Worm (Caenorhabditis elegans) whole organism, mixed stage, embryonic: Measurements from ENCODE around the gene tbb-6.

Source experiments
- M03D4.4 ChIP-seq: sonication (generic microtip); optimal IDR thresholded peaks from 2 replicates; lab custom pipeline; 2017; ENCODE audit warnings: mild to moderate bottlenecking, missing genetic modification characterization, missing compliant biosample characterization
- blmp-1 ChIP-seq: fragments of 150-350 bp; optimal IDR thresholded peaks from 2 replicates; lab custom pipeline; 2014; ENCODE audit warnings: missing biosample characterization, missing genetic modification characterization
- ceh-39 ChIP-seq: fragments of 150-350 bp; optimal IDR thresholded peaks from 2 replicates; lab custom pipeline; 2014; ENCODE audit warnings: missing biosample characterization, missing genetic modification characterization
- ceh-83 ChIP-seq: fragments of 200-800 bp; sonication (Bioruptor generic); optimal IDR thresholded peaks from 2 replicates; lab custom pipeline; 2018; ENCODE audit warnings: mild to moderate bottlenecking, missing genetic modification characterization, missing compliant biosample characterization
- ces-1 ChIP-seq: fragments of 150-350 bp; optimal IDR thresholded peaks from 2 replicates; lab custom pipeline; 2014; ENCODE audit warnings: missing biosample characterization, missing genetic modification reagents, missing genetic modification characterization
- cnd-1 ChIP-seq: fragments of 200-800 bp; sonication (Bioruptor generic); optimal IDR thresholded peaks from 2 replicates; lab custom pipeline; 2018; ENCODE audit warnings: mild to moderate bottlenecking, missing genetic modification characterization, missing compliant biosample characterization
- drap-1 ChIP-seq: fragments of 200-800 bp; sonication (Bioruptor generic); optimal IDR thresholded peaks from 3 replicates; lab custom pipeline; 2018; ENCODE audit warnings: mild to moderate bottlenecking, missing genetic modification characterization, missing compliant biosample characterization
- elt-1 ChIP-seq: sonication (generic microtip); optimal IDR thresholded peaks from 2 replicates; lab custom pipeline; 2017; ENCODE audit warnings: missing genetic modification characterization, mild to moderate bottlenecking, missing compliant biosample characterization, antibody characterized with exemption, moderate library complexity, borderline replicate concordance; ENCODE audit not compliant: insufficient read depth
- flh-1 ChIP-seq: fragments of 200-800 bp; sonication (Bioruptor generic); optimal IDR thresholded peaks from 2 replicates; lab custom pipeline; 2018; ENCODE audit warnings: mild to moderate bottlenecking, missing genetic modification characterization, moderate library complexity, missing compliant biosample characterization
- ham-2 ChIP-seq: fragments of 200-800 bp; sonication (Bioruptor generic); optimal IDR thresholded peaks from 2 replicates; lab custom pipeline; 2018; ENCODE audit warnings: mild to moderate bottlenecking, missing genetic modification characterization, missing compliant biosample characterization
- hlh-1 ChIP-seq: fragments of 150-350 bp; optimal IDR thresholded peaks from 2 replicates; lab custom pipeline; 2014; ENCODE audit warnings: missing biosample characterization, missing genetic modification reagents, missing genetic modification characterization
- mab-5 ChIP-seq: fragments of 150-350 bp; optimal IDR thresholded peaks from 2 replicates; lab custom pipeline; 2014; ENCODE audit warnings: missing biosample characterization, missing genetic modification characterization
- mls-2 ChIP-seq: sonication (generic microtip); optimal IDR thresholded peaks from 2 replicates; lab custom pipeline; 2016; ENCODE audit warnings: mild to moderate bottlenecking, missing genetic modification characterization, moderate library complexity, missing compliant biosample characterization
- nhr-12 ChIP-seq: fragments of 150-350 bp; optimal IDR thresholded peaks from 2 replicates; lab custom pipeline; 2014; ENCODE audit warnings: missing biosample characterization, missing genetic modification characterization
- nhr-2 ChIP-seq: fragments of 150-350 bp; optimal IDR thresholded peaks from 2 replicates; lab custom pipeline; 2014; ENCODE audit warnings: missing biosample characterization, missing genetic modification characterization
- nhr-237 ChIP-seq: fragments of 150-350 bp; optimal IDR thresholded peaks from 2 replicates; lab custom pipeline; 2014; ENCODE audit warnings: missing biosample characterization, missing genetic modification characterization
- nhr-28 ChIP-seq: fragments of 150-350 bp; optimal IDR thresholded peaks from 2 replicates; lab custom pipeline; 2014; ENCODE audit warnings: missing biosample characterization, missing genetic modification characterization
- pha-4 ChIP-seq: fragments of 150-350 bp; optimal IDR thresholded peaks from 2 replicates; lab custom pipeline; 2018; ENCODE audit warnings: missing biosample characterization, missing genetic modification reagents, missing genetic modification characterization
- sptf-1 ChIP-seq: sonication (generic microtip); optimal IDR thresholded peaks from 2 replicates; lab custom pipeline; 2017; ENCODE audit warnings: mild to moderate bottlenecking, missing genetic modification characterization, moderate library complexity, missing compliant biosample characterization
- unc-120 ChIP-seq: sonication (generic microtip); optimal IDR thresholded peaks from 2 replicates; lab custom pipeline; 2017; ENCODE audit warnings: missing genetic modification characterization, missing compliant biosample characterization; ENCODE audit not compliant: poor library complexity, severe bottlenecking
- unc-39 ChIP-seq: fragments of 150-350 bp; optimal IDR thresholded peaks from 2 replicates; lab custom pipeline; 2014; ENCODE audit warnings: missing biosample characterization, missing genetic modification characterization
- unc-62 ChIP-seq: fragments of 150-350 bp; optimal IDR thresholded peaks from 2 replicates; lab custom pipeline; 2014; ENCODE audit warnings: missing biosample characterization, missing genetic modification reagents, missing genetic modification characterization
- zip-8 ChIP-seq: fragments of 150-350 bp; optimal IDR thresholded peaks from 2 replicates; lab custom pipeline; 2014; ENCODE audit warnings: missing biosample characterization, missing genetic modification characterization

tbb-6 gene

ce11 chrV:12305677-12306076 is 44.3 kb downstream of the tbb-6 start:
- TF ChIP-seq mls-2 (tag; lab: Kevin White, UChicago) (no peak), nhr-28 (tag; lab: Kevin White, UChicago) (no peak), unc-39 (no peak), drap-1 (GFP tag; lab: Kevin White, UChicago) (no peak), unc-120 (tag; lab: Kevin White, UChicago) (no peak), zip-8 (tag; lab: Kevin White, UChicago) (no peak), mab-5 (tag; lab: Kevin White, UChicago) (no peak), cnd-1 (tag; lab: Kevin White, UChicago) (no peak), unc-62 (GFP tag; lab: Kevin White, UChicago) (no peak), ces-1 (no peak), nhr-2 (no peak), pha-4 (tag; lab: Kevin White, UChicago) (no peak), ham-2 (GFP tag; lab: Kevin White, UChicago) (no peak)

DNA sequence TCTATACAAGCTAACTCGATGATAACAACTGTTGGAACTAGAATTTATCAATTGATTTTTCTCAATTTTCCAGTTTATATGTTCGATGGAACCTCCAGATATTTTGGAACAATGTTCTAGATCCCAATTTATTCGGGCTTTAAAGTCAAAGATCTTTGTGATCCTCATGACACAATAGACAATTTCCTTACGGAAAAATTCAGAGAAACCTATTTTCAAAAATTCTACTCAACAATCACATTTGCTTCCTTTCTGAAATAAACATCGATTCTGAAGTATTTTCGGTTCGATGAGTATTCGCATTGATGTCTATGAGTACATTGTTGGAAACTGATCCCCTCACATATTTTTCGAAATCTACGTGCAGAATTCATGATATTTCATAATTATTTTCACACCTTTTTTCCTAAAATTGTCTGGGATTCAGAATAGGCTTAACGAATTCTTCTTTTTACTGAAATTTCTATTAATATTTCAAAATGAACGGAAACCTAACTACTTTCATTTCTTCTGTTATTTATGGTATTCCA is 45.7 kb downstream of the tbb-6 start, which contains the start of gene srg-45:
Gene srg-45 (plus strand): TSS at position 480 of the 530 bp plus-strand sequence.
- no peak for TF ChIP-seq ceh-83
- TF ChIP-seq cnd-1 (tag; lab: Kevin White, UChicago), result no peak
- TF ChIP-seq ces-1, result no peak
- no peak for TF ChIP-seq zip-8 (tag; lab: Kevin White, UChicago)
- TF ChIP-seq ceh-39 (tag; lab: Kevin White, UChicago), result no peak
- no peak for TF ChIP-seq pha-4 (tag; lab: Kevin White, UChicago)
- no peak for TF ChIP-seq sptf-1 (tag; lab: Kevin White, UChicago)
- TF ChIP-seq unc-39, result no peak
- TF ChIP-seq mls-2 (tag; lab: Kevin White, UChicago), result no peak
- no peak for TF ChIP-seq nhr-237
- no peak for TF ChIP-seq hlh-1 (tag; lab: Kevin White, UChicago)
- TF ChIP-seq unc-62 (GFP tag; lab: Kevin White, UChicago), result no peak
- no peak for TF ChIP-seq blmp-1 (tag; lab: Kevin White, UChicago)

ce11 chrV:12310256-12310655 is 48.9 kb downstream of the tbb-6 start, which contains the start of gene hpo-30:
hpo-30 (minus strand) TSS chrV:12310356.
- TF ChIP-seq ceh-39 (tag; lab: Kevin White, UChicago) (no peak), nhr-28 (tag; lab: Kevin White, UChicago) (no peak), nhr-2 (no peak), ceh-83 (no peak), M03D4.4 (tag; lab: Kevin White, UChicago) (no peak), nhr-12 (no peak), nhr-237 (no peak), drap-1 (GFP tag; lab: Kevin White, UChicago) (no peak), hlh-1 (tag; lab: Kevin White, UChicago) (no peak), flh-1 (GFP tag; lab: Kevin White, UChicago) (no peak), zip-8 (tag; lab: Kevin White, UChicago) (no peak), mls-2 (tag; lab: Kevin White, UChicago) (no peak), unc-39 (no peak), elt-1 (tag; lab: Kevin White, UChicago) (no peak), pha-4 (tag; lab: Kevin White, UChicago) (no peak), ces-1 (no peak)
